Fruit fly (Drosophila melanogaster): ENCODE data around the gene ND-42.

ND-42 gene

DNA sequence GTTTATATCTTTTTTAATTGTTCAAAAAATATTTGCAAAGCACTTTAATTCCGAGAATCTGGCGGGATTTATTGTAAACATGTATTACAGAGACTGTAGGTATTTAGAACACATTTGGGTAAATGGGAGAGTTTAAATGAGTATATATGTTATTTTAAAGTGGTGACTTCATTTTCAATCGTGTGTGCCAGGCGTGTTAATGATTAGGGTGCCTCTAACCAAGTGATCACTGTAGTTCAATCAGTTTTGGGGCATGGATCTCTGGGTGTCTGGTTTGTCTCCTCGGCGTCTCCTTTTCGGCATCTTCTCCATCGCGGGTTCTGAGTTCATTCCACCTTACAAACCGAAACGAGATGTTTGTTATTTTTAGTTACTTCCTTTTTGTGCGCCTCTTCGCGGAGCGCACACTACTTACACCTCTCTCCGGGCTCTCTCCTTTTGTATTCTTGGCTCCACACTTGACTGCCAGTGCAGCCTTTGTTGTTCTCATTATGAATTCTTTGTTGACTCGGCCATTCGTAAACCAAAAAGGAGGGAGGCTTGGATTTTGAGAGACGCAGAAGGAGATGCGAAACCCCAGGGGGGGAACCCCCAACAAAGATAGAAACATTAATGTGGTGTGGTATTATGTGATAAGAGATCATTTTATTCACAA is 16.4 kb downstream of the ND-42 start:
- no peak for TF ChIP-seq psq (optimal IDR thresholded peaks at IDR 0.05)
- TF ChIP-seq insv (optimal IDR thresholded peaks at IDR 0.05): no peak
- TF ChIP-seq ttk (optimal IDR thresholded peaks at IDR 0.05): no peak
- TF ChIP-seq Myc (optimal IDR thresholded peaks at IDR 0.05): no peak
- no peak for TF ChIP-seq h (optimal IDR thresholded peaks at IDR 0.05)
- no peak for TF ChIP-seq Sin3A (optimal IDR thresholded peaks at IDR 0.05)

DNA sequence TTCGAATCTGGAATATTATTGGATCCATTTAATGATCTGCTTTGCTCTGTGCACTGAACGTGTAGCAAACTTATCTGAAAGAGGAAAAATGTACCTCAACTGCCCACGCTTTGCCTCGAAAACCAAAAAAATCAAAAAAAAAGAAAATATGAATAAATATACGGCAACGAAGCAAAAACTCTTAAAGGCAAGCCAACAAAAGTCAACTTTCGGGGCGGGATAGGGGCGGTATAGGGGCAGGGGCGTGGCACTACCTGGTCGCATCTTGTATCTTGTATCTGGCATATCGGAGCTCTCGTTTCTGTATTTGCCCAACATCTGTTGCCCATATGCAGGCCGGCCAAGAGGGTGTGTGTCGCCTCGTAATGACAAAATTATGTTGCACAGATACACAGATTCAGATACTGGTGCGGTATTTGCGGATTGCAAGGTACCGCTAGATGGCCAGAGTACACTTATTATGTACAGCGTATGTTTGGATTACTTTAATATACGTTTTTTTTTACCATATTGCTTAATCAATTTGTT is 17.0 kb downstream of the ND-42 start:
- TF ChIP-seq psq (optimal IDR thresholded peaks at IDR 0.05): no peak

DNA sequence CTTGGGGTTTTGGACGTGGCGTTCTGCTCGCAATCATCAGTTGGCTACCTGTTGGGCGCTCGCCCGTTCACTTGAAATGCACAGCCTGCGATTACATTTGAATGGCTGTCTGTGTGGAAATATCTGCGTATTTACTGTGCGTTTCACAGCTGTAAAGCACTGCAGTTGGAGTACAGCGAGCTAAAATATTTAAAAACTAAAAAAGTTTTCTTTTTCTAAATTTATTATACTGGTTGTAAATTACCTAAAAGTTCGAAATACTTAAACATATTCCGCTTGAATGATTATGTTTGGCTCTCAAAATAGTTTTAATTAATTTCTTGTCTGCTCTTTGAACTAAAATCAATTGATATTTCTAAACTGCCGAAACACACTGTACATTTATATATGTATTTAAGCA is 18.7 kb downstream of the ND-42 start:
- TF ChIP-seq psq (optimal IDR thresholded peaks at IDR 0.05): no peak
- no peak for TF ChIP-seq Myc (optimal IDR thresholded peaks at IDR 0.05)
- TF ChIP-seq Sin3A (optimal IDR thresholded peaks at IDR 0.05): no peak
- TF ChIP-seq insv (optimal IDR thresholded peaks at IDR 0.05): no peak
- TF ChIP-seq h (optimal IDR thresholded peaks at IDR 0.05): no peak
- no peak for TF ChIP-seq ttk (optimal IDR thresholded peaks at IDR 0.05)

DNA sequence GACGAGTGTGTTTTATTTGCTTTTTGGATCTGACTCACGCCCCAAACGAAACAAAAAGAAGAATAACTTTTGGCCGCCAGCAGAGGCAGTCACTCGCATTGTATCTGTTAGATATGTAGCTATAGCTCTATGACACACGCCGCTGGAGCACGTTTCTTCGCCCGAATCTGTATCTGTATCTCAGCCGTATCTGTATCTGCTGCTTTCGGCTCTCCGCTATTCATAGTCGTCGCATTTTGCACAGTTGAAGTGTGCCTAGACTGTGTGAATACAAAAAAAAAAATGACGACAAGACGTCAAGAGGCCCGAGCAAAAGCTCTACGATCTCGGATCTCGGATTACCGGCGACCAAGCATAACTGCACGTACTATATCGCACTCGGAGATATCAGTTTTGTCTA is 19.2 kb downstream of the ND-42 start:
- TF ChIP-seq Sin3A (optimal IDR thresholded peaks at IDR 0.05) (no peak), h (optimal IDR thresholded peaks at IDR 0.05) (no peak), ttk (optimal IDR thresholded peaks at IDR 0.05) (no peak), psq (optimal IDR thresholded peaks at IDR 0.05) (no peak), insv (optimal IDR thresholded peaks at IDR 0.05) (no peak), Myc (optimal IDR thresholded peaks at IDR 0.05) (no peak)

dm6 chr3R:22047412-22047811 is 19.9 kb downstream of the ND-42 start:
- TF ChIP-seq ttk (optimal IDR thresholded peaks at IDR 0.05) (no peak), Sin3A (optimal IDR thresholded peaks at IDR 0.05) (no peak), h (optimal IDR thresholded peaks at IDR 0.05) (no peak), Myc (optimal IDR thresholded peaks at IDR 0.05) (no peak)

DNA sequence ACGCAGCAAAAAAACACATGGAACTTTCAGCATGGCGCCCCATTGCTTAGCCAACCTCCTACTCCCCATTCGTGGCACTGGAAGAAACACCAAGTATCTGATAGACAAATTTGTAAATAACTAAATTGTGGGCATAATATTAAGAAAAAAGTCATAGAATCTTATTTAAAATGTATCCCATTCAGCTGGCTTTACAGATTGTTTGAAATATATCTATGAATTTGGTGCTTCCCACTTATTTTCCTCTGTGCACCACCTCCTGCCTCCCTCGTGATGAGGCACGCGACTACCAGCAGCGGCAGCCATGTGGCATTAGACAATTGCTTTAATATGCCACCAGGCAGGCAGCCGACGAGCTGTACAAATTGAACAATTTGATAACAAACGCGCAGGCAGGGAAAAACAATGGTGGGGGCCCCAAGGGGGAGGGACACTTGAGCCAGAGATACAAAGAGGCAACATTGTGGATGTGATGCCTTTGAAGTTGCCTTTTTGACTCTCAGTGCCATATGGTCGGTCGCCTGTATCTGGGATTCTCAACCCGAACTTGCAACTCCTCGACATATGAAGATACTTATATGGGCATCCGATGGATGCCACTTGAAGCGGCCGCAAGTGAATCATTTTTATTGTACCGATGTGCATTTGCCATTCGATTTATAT is 21.8 kb downstream of the ND-42 start:
- TF ChIP-seq Sin3A (optimal IDR thresholded peaks at IDR 0.05) (no peak), psq (optimal IDR thresholded peaks at IDR 0.05) (no peak), insv (optimal IDR thresholded peaks at IDR 0.05) (no peak), Myc (optimal IDR thresholded peaks at IDR 0.05) (no peak), h (optimal IDR thresholded peaks at IDR 0.05) (no peak), ttk (optimal IDR thresholded peaks at IDR 0.05) (no peak)

DNA sequence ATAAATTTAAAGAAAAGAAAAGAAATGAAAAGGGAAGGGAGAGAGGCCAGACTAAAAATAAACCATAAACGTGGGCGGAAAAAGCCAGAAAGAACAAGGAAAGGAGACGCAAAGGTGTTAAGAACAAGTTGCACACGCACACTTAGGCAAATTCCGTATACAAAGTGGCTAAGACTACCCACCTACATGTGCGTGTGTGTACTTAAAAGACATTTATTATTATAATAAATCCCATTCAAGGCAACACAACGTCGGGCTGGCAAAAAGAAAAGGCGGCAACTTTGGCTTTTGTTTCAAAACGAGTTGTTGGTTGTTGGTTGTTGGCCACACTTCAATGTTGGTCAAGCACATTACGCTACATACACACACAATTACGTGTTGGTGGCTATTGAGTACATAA is 24.7 kb downstream of the ND-42 start:
- TF ChIP-seq psq (optimal IDR thresholded peaks at IDR 0.05) (no peak), Myc (optimal IDR thresholded peaks at IDR 0.05) (no peak), Sin3A (optimal IDR thresholded peaks at IDR 0.05) (no peak), insv (optimal IDR thresholded peaks at IDR 0.05) (no peak), h (optimal IDR thresholded peaks at IDR 0.05) (no peak), ttk (optimal IDR thresholded peaks at IDR 0.05) (no peak)

DNA sequence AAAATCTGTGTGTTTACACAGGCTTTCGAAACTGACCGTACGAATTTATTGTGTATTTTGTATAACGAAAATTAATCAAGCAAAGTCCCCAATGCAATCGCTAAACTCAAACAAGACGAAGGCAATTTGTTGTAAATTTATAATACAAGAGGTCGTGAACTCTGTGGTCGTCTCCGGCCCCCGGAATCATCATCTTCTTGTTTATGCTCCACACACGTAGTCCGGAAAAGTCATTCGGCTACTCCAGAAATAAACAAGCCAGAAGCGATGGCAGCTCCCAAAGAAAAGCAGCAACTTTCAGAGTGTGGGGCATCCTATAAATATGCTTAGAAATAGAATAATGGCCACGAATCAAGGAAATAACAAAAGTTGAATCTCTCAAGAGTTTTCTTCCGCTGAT is 25.7 kb downstream of the ND-42 start:
- TF ChIP-seq Sin3A (optimal IDR thresholded peaks at IDR 0.05) (no peak), ttk (optimal IDR thresholded peaks at IDR 0.05) (no peak), psq (optimal IDR thresholded peaks at IDR 0.05) (no peak), h (optimal IDR thresholded peaks at IDR 0.05) (no peak), Myc (optimal IDR thresholded peaks at IDR 0.05) (no peak), insv (optimal IDR thresholded peaks at IDR 0.05) (no peak)

DNA sequence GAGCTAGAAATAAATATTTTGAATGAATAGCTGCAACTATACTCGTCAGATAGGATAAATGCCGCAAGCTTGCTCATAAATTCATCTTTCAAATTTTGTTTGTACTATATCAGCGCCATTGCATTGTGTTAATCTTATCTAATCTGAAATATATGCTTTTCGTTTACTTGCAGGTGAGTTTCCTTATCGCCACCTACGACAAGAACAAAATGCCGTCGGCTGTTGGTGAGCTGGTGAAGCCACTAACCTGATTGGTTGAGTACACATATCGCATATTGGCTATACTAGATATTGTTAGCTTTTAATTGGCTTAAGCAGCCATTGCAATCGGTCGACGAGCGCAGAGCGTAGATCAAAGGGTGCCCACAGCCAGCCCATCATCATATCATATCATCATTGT is 26.2 kb downstream of the ND-42 start:
- TF ChIP-seq Myc (optimal IDR thresholded peaks at IDR 0.05) (no peak), h (optimal IDR thresholded peaks at IDR 0.05) (no peak), psq (optimal IDR thresholded peaks at IDR 0.05) (no peak), ttk (optimal IDR thresholded peaks at IDR 0.05) (no peak), insv (optimal IDR thresholded peaks at IDR 0.05) (no peak), Sin3A (optimal IDR thresholded peaks at IDR 0.05) (no peak)

- TF ChIP-seq Sin3A (optimal IDR thresholded peaks at IDR 0.05) (no peak), psq (optimal IDR thresholded peaks at IDR 0.05) (no peak), h (optimal IDR thresholded peaks at IDR 0.05) (no peak), insv (optimal IDR thresholded peaks at IDR 0.05) (no peak), Myc (optimal IDR thresholded peaks at IDR 0.05) (no peak), ttk (optimal IDR thresholded peaks at IDR 0.05) (no peak)
These were observed 29.6 kb downstream of the ND-42 start for dm6 chr3R:22057083-22057482.

- TF ChIP-seq h (optimal IDR thresholded peaks at IDR 0.05) (no peak), Myc (optimal IDR thresholded peaks at IDR 0.05) (no peak), Sin3A (optimal IDR thresholded peaks at IDR 0.05) (no peak), ttk (optimal IDR thresholded peaks at IDR 0.05) (no peak), insv (optimal IDR thresholded peaks at IDR 0.05) (no peak), psq (optimal IDR thresholded peaks at IDR 0.05) (no peak)
These were observed 38.9 kb downstream of the ND-42 start for dm6 chr3R:22066440-22066839.

DNA sequence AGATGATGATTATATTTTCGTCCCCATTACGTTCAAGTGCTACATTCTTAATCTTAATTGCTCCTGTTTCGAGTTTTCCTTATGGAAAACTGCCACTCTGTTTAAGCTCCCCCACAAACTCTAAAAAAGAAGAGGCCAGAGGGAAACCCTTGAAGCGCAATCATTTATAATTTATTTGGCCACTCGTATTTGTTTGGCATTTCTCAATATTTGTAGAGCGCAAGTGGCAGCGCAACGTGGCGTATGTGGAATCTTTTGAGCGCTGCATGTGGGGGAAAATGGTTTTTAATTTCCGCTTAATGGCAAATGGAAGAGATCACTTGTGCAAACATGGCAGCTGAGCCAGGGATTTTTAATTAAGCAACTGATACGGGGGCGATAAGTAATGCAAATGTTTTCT is 39.7 kb downstream of the ND-42 start:
- no peak for TF ChIP-seq Myc (optimal IDR thresholded peaks at IDR 0.05)
- no peak for TF ChIP-seq psq (optimal IDR thresholded peaks at IDR 0.05)
- no peak for TF ChIP-seq ttk (optimal IDR thresholded peaks at IDR 0.05)
- no peak for TF ChIP-seq insv (optimal IDR thresholded peaks at IDR 0.05)
- TF ChIP-seq h (optimal IDR thresholded peaks at IDR 0.05): no peak
- TF ChIP-seq Sin3A (optimal IDR thresholded peaks at IDR 0.05): no peak

DNA sequence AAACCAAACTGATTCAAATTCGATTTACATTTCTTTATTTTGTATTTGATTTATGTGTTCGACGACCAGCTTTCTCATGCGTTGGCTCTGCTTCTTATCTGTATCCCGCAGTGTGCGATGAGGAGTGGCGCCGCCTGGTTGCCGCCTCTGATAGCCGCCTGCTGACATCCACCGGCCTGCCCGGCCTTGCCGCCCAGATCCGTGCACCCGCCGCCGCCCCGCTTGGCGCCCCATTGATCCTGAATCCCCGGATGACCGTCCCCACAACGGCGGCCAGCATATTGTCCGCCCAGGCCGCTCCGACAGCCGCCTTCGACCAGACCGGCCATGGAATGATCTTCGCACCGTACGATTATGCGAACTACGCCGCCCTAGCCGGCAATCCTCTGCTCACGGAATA is 44.1 kb downstream of the ND-42 start:
- no peak for TF ChIP-seq h (optimal IDR thresholded peaks at IDR 0.05)
- TF ChIP-seq Sin3A (optimal IDR thresholded peaks at IDR 0.05): no peak
- TF ChIP-seq psq (optimal IDR thresholded peaks at IDR 0.05): no peak
- TF ChIP-seq ttk (optimal IDR thresholded peaks at IDR 0.05): no peak
- no peak for TF ChIP-seq Myc (optimal IDR thresholded peaks at IDR 0.05)
- no peak for TF ChIP-seq insv (optimal IDR thresholded peaks at IDR 0.05)
